Fruit fly (Drosophila melanogaster): ENCODE measurements around the gene Reps.

DNA sequence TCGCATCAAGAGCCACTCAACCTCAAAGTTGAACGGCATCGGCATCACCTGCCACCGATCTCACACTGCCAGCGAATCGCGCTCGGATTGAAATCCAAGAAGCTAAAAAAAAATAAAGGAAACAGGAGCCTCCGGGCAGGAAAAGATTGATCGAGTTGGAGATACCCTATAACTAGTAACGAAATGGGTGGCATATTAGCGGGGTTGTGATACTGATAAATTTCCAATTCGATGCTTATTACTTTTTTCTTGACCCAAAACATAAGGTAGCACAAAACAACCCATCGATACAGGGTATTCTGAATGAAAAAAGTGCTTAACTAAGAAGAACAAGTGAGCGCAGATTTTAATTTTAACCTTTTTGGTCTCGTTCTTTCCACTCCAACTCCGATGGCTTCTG lies 34.2 kb downstream of the Reps start:
- TF ChIP-seq Sin3A (optimal IDR thresholded peaks at IDR 0.05) (no peak), psq (optimal IDR thresholded peaks at IDR 0.05) (no peak), Myc (optimal IDR thresholded peaks at IDR 0.05) (no peak), insv (optimal IDR thresholded peaks at IDR 0.05) (no peak), ttk (optimal IDR thresholded peaks at IDR 0.05) (no peak), h (optimal IDR thresholded peaks at IDR 0.05) (no peak)
